Worm (Caenorhabditis elegans): ENCODE results near the gene Y17G7B.21.

Gene Y17G7B.21

ce11 chrII:11977363-11977762, at the start of gene Y17G7B.21:
Gene Y17G7B.21, minus strand, starts transcription at chrII:11977661.
- TF ChIP-seq unc-62 (GFP tag; optimal IDR thresholded peaks at IDR 0.05): no peak

ce11 chrII:12023315-12023878, 45.9 kb upstream of the Y17G7B.21 start, which contains the start of gene Y17G7B.12:
Gene Y17G7B.12, plus strand, starts transcription at chrII:12023861.
- TF ChIP-seq unc-62 (GFP tag; optimal IDR thresholded peaks at IDR 0.05): no peak

ce11 chrII:12008772-12009171, 31.3 kb upstream of the Y17G7B.21 start, which contains the start of gene glb-29:
Gene glb-29, plus strand, starts transcription at chrII:12009072.
- no peak for TF ChIP-seq unc-62 (GFP tag; optimal IDR thresholded peaks at IDR 0.05)

ce11 chrII:12006575-12007098, 29.2 kb upstream of the Y17G7B.21 start, which contains the start of gene mcm-2:
Gene mcm-2, minus strand, starts transcription at chrII:12006625.
- no peak for TF ChIP-seq unc-62 (GFP tag; optimal IDR thresholded peaks at IDR 0.05)

ce11 chrII:12005981-12006380, 28.5 kb upstream of the Y17G7B.21 start:
- no peak for TF ChIP-seq unc-62 (GFP tag; optimal IDR thresholded peaks at IDR 0.05)

- no peak for TF ChIP-seq unc-62 (GFP tag; optimal IDR thresholded peaks at IDR 0.05)
These were observed 21.4 kb upstream of the Y17G7B.21 start, which contains the start of gene Y17G7B.23 for ce11 chrII:11998903-11999302. Gene Y17G7B.23, plus strand, starts transcription at chrII:11999203.

- no peak for TF ChIP-seq unc-62 (GFP tag; optimal IDR thresholded peaks at IDR 0.05)
These were observed 17.5 kb upstream of the Y17G7B.21 start for ce11 chrII:11994940-11995339.

- TF ChIP-seq unc-62 (GFP tag; optimal IDR thresholded peaks at IDR 0.05): no peak
These were observed 15.2 kb upstream of the Y17G7B.21 start, which contains the start of gene dhps-1 for ce11 chrII:11992701-11993100. Gene dhps-1, plus strand, starts transcription at chrII:11993001.

- TF ChIP-seq unc-62 (GFP tag; optimal IDR thresholded peaks at IDR 0.05): no peak
These were observed 11.3 kb upstream of the Y17G7B.21 start, which contains the start of gene Y17G7B.3 for ce11 chrII:11988724-11989123. Gene Y17G7B.3, plus strand, starts transcription at chrII:11989024.

- no peak for TF ChIP-seq unc-62 (GFP tag; optimal IDR thresholded peaks at IDR 0.05)
These were observed 2.6 kb upstream of the Y17G7B.21 start for ce11 chrII:11980110-11980509.

- TF ChIP-seq unc-62 (GFP tag; optimal IDR thresholded peaks at IDR 0.05): no peak
These were observed 2.1 kb upstream of the Y17G7B.21 start, which contains the start of the genes ash-2 and Y17G7B.20 for ce11 chrII:11979449-11980095. Gene ash-2, plus strand, starts transcription at chrII:11979838. Gene Y17G7B.20, minus strand, starts transcription at chrII:11979844.

ce11 chrII:11978920-11979319, 1.5 kb upstream of the Y17G7B.21 start:
- no peak for TF ChIP-seq unc-62 (GFP tag; optimal IDR thresholded peaks at IDR 0.05)

ce11 chrII:11978478-11978877, 1.0 kb upstream of the Y17G7B.21 start:
- no peak for TF ChIP-seq unc-62 (GFP tag; optimal IDR thresholded peaks at IDR 0.05)

- TF ChIP-seq unc-62 (GFP tag; optimal IDR thresholded peaks at IDR 0.05): no peak
These were observed 668 bp downstream of the Y17G7B.21 start for ce11 chrII:11976727-11977259.

- TF ChIP-seq unc-62 (GFP tag; optimal IDR thresholded peaks at IDR 0.05): no peak
These were observed 3.1 kb downstream of the Y17G7B.21 start for ce11 chrII:11974048-11974995.
